Worm (Caenorhabditis elegans) whole organism, young adult: ENCODE data around the gene E02C12.9.

ENCODE experiments used
- B0336.3 ChIP-seq: fragments of 200-800 bp; sonication (Bioruptor generic); IDR thresholded peaks from 2 replicates; pipeline ENCODE4 v1.3.6; 2022; ENCODE audit warnings: missing genetic modification characterization, missing compliant biosample characterization
- C06A6.2 ChIP-seq: fragments of 200-800 bp; sonication (Bioruptor generic); conservative IDR thresholded peaks from 2 replicates; pipeline ENCODE4 v1.3.6; 2022; ENCODE audit warnings: missing genetic modification characterization, missing compliant biosample characterization
- C17E4.6 ChIP-seq: fragments of 200-800 bp; sonication (Bioruptor generic); IDR thresholded peaks from 2 replicates; pipeline ENCODE4 v1.3.6; 2022; ENCODE audit warnings: missing genetic modification reagents, missing genetic modification characterization, missing compliant biosample characterization
- D2030.7 ChIP-seq: fragments of 200-800 bp; sonication (Bioruptor generic); IDR thresholded peaks from 2 replicates; pipeline ENCODE4 v1.3.6; 2022; ENCODE audit warnings: missing genetic modification reagents, missing genetic modification characterization, missing compliant biosample characterization
- F37B4.10 ChIP-seq: fragments of 200-800 bp; sonication (Bioruptor generic); IDR thresholded peaks from 2 replicates; pipeline ENCODE4 v1.3.6; 2022; ENCODE audit warnings: missing genetic modification characterization, missing compliant biosample characterization
- F39B2.1 ChIP-seq: fragments of 200-800 bp; sonication (Bioruptor generic); IDR thresholded peaks from 2 replicates; pipeline ENCODE4 v1.3.6; 2022; ENCODE audit warnings: missing genetic modification reagents, missing genetic modification characterization, missing compliant biosample characterization
- K11D2.4 ChIP-seq: fragments of 200-800 bp; sonication (Bioruptor generic); IDR thresholded peaks from 2 replicates; pipeline ENCODE4 v1.3.6; 2022; ENCODE audit warnings: missing genetic modification reagents, missing genetic modification characterization, missing compliant biosample characterization
- Y53G8AR.9 ChIP-seq: fragments of 200-800 bp; sonication (Bioruptor generic); conservative IDR thresholded peaks from 2 replicates; pipeline ENCODE4 v1.3.6; 2022; ENCODE audit warnings: missing genetic modification reagents, missing genetic modification characterization, missing compliant biosample characterization
- Y56A3A.18 ChIP-seq: fragments of 200-800 bp; sonication (Bioruptor generic); IDR thresholded peaks from 2 replicates; pipeline ENCODE4 v1.3.6; 2022; ENCODE audit warnings: missing genetic modification reagents, missing genetic modification characterization, missing compliant biosample characterization
- Y79H2A.3 ChIP-seq: fragments of 200-800 bp; sonication (Bioruptor generic); conservative IDR thresholded peaks from 2 replicates; pipeline ENCODE4 v1.3.6; 2022; ENCODE audit warnings: missing genetic modification reagents, missing genetic modification characterization, missing compliant biosample characterization
- Y95B8A.8 ChIP-seq: fragments of 200-800 bp; sonication (Bioruptor generic); IDR thresholded peaks from 2 replicates; pipeline ENCODE4 v1.3.6; 2022; ENCODE audit warnings: missing genetic modification reagents, missing genetic modification characterization, missing compliant biosample characterization
- aptf-3 ChIP-seq: fragments of 200-800 bp; sonication (Bioruptor generic); IDR thresholded peaks from 2 replicates; pipeline ENCODE4 v1.3.6; 2022; ENCODE audit warnings: missing genetic modification characterization, missing compliant biosample characterization
- attf-5 ChIP-seq: fragments of 200-800 bp; sonication (Bioruptor generic); optimal IDR thresholded peaks from 2 replicates; lab custom pipeline; 2018; ENCODE audit warnings: mild to moderate bottlenecking, missing genetic modification characterization, missing compliant biosample characterization
- attf-6 ChIP-seq: fragments of 200-800 bp; sonication (Bioruptor generic); IDR thresholded peaks from 2 replicates; pipeline ENCODE4 v1.3.6; 2022; ENCODE audit warnings: missing genetic modification reagents, missing genetic modification characterization, missing compliant biosample characterization
- bed-2 ChIP-seq: fragments of 200-800 bp; sonication (Bioruptor generic); IDR thresholded peaks from 2 replicates; pipeline ENCODE4 v1.3.6; 2022; ENCODE audit warnings: missing genetic modification reagents, missing genetic modification characterization, missing compliant biosample characterization
- cebp-1 ChIP-seq, 2 experiments: fragments of 200-800 bp in 1 of 2; sonication (Bioruptor generic) in 1 of 2; sonication (generic microtip) in 1 of 2; IDR thresholded peaks in 1 of 2; optimal IDR thresholded peaks in 1 of 2; 2 replicates each; pipeline versions ENCODE4 v1.3.6 to Lab custom; 2017 to 2022; ENCODE audit warnings: missing compliant biosample characterization in 2 of 2, missing genetic modification characterization in 2 of 2, mild to moderate bottlenecking in 1 of 2, missing genetic modification reagents in 1 of 2, moderate library complexity in 1 of 2
- cebp-2 ChIP-seq: fragments of 200-800 bp; sonication (Bioruptor generic); IDR thresholded peaks from 2 replicates; pipeline ENCODE4 v1.3.6; 2022; ENCODE audit warnings: missing genetic modification characterization, missing compliant biosample characterization
- ceh-100 ChIP-seq: fragments of 200-800 bp; sonication (Bioruptor generic); IDR thresholded peaks from 2 replicates; pipeline ENCODE4 v1.3.6; 2022; ENCODE audit warnings: missing genetic modification reagents, missing genetic modification characterization, missing compliant biosample characterization
- ceh-40 ChIP-seq: fragments of 200-800 bp; sonication (Bioruptor generic); IDR thresholded peaks from 2 replicates; pipeline ENCODE4 v1.3.6; 2022; ENCODE audit warnings: missing genetic modification characterization, missing compliant biosample characterization
- ceh-58 ChIP-seq: fragments of 200-800 bp; sonication (Bioruptor generic); IDR thresholded peaks from 2 replicates; pipeline ENCODE4 v1.3.6; 2022; ENCODE audit warnings: missing genetic modification characterization, missing compliant biosample characterization
- ceh-91 ChIP-seq: fragments of 200-800 bp; sonication (Bioruptor generic); IDR thresholded peaks from 2 replicates; pipeline ENCODE4 v1.3.6; 2022; ENCODE audit warnings: missing genetic modification reagents, missing genetic modification characterization, missing compliant biosample characterization
- egl-18 ChIP-seq: fragments of 200-800 bp; sonication (Bioruptor generic); IDR thresholded peaks from 2 replicates; pipeline ENCODE4 v1.3.6; 2022; ENCODE audit warnings: missing genetic modification reagents, missing genetic modification characterization, missing compliant biosample characterization
- egl-44 ChIP-seq: fragments of 200-800 bp; sonication (Bioruptor generic); IDR thresholded peaks from 2 replicates; pipeline ENCODE4 v1.3.6; 2022; ENCODE audit warnings: missing genetic modification reagents, missing genetic modification characterization, missing compliant biosample characterization
- ekl-4 ChIP-seq: fragments of 200-800 bp; sonication (Bioruptor generic); IDR thresholded peaks from 2 replicates; pipeline ENCODE4 v1.3.6; 2022; ENCODE audit warnings: missing genetic modification reagents, missing genetic modification characterization, missing compliant biosample characterization
- ets-4 ChIP-seq: fragments of 200-800 bp; sonication (Bioruptor generic); optimal IDR thresholded peaks from 2 replicates; lab custom pipeline; 2018; ENCODE audit warnings: mild to moderate bottlenecking, missing genetic modification characterization, missing compliant biosample characterization
- hmg-20 ChIP-seq: fragments of 200-800 bp; sonication (Bioruptor generic); IDR thresholded peaks from 2 replicates; pipeline ENCODE4 v1.3.6; 2022; ENCODE audit warnings: missing genetic modification reagents, missing genetic modification characterization, missing compliant biosample characterization
- let-526 ChIP-seq: fragments of 200-800 bp; sonication (Bioruptor generic); IDR thresholded peaks from 2 replicates; pipeline ENCODE4 v1.3.6; 2022; ENCODE audit warnings: missing genetic modification reagents, missing genetic modification characterization, missing compliant biosample characterization
- lin-26 ChIP-seq: fragments of 200-800 bp; sonication (Bioruptor generic); IDR thresholded peaks from 2 replicates; pipeline ENCODE4 v1.3.6; 2022; ENCODE audit warnings: missing genetic modification reagents, missing genetic modification characterization, missing compliant biosample characterization
- lir-1 ChIP-seq: fragments of 200-800 bp; sonication (Bioruptor generic); conservative IDR thresholded peaks from 2 replicates; pipeline ENCODE4 v1.3.6; 2022; ENCODE audit warnings: missing genetic modification reagents, missing genetic modification characterization, missing compliant biosample characterization
- lsy-27 ChIP-seq: sonication (generic microtip); optimal IDR thresholded peaks from 2 replicates; lab custom pipeline; 2017; ENCODE audit warnings: missing genetic modification characterization, mild to moderate bottlenecking, missing compliant biosample characterization, antibody characterized with exemption, missing genotype, borderline replicate concordance; ENCODE audit not compliant: insufficient read depth
- madf-6 ChIP-seq: fragments of 200-800 bp; sonication (Bioruptor generic); IDR thresholded peaks from 2 replicates; pipeline ENCODE4 v1.3.6; 2022; ENCODE audit warnings: missing genetic modification reagents, missing genetic modification characterization, missing compliant biosample characterization
- madf-8 ChIP-seq: fragments of 200-800 bp; sonication (Bioruptor generic); conservative IDR thresholded peaks from 2 replicates; pipeline ENCODE4 v1.3.6; 2022; ENCODE audit warnings: missing genetic modification reagents, missing genetic modification characterization, missing compliant biosample characterization
- mcd-1 ChIP-seq: fragments of 200-800 bp; sonication (Bioruptor generic); IDR thresholded peaks from 2 replicates; pipeline ENCODE4 v1.3.6; 2022; ENCODE audit warnings: missing genetic modification reagents, missing genetic modification characterization, missing compliant biosample characterization
- mxl-1 ChIP-seq: sonication (generic microtip); optimal IDR thresholded peaks from 2 replicates; lab custom pipeline; 2016; ENCODE audit warnings: missing genetic modification characterization, missing compliant biosample characterization
- nfya-2 ChIP-seq: fragments of 200-800 bp; sonication (Bioruptor generic); IDR thresholded peaks from 2 replicates; pipeline ENCODE4 v1.3.6; 2022; ENCODE audit warnings: missing genetic modification reagents, missing genetic modification characterization, missing compliant biosample characterization
- nfyb-1 ChIP-seq: fragments of 200-800 bp; sonication (Bioruptor generic); IDR thresholded peaks from 2 replicates; pipeline ENCODE4 v1.3.6; 2022; ENCODE audit warnings: missing genetic modification reagents, missing genetic modification characterization, missing compliant biosample characterization
- nhr-27 ChIP-seq: fragments of 200-800 bp; sonication (Bioruptor generic); optimal IDR thresholded peaks from 2 replicates; lab custom pipeline; 2018; ENCODE audit warnings: mild to moderate bottlenecking, missing genetic modification characterization, moderate library complexity, missing compliant biosample characterization
- nhr-90 ChIP-seq: sonication (generic microtip); optimal IDR thresholded peaks from 2 replicates; lab custom pipeline; 2016; ENCODE audit warnings: missing genotype, mild to moderate bottlenecking, missing genetic modification characterization, missing compliant biosample characterization
- rcor-1 ChIP-seq: fragments of 200-800 bp; sonication (Bioruptor generic); IDR thresholded peaks from 2 replicates; pipeline ENCODE4 v1.3.6; 2022; ENCODE audit warnings: missing genetic modification reagents, missing genetic modification characterization, missing compliant biosample characterization
- snpc-1.1 ChIP-seq: sonication (generic microtip); optimal IDR thresholded peaks from 2 replicates; lab custom pipeline; 2017; ENCODE audit warnings: missing genetic modification characterization, mild to moderate bottlenecking, missing compliant biosample characterization, antibody characterized with exemption, moderate library complexity, missing genotype, missing genetic modification reagents; ENCODE audit not compliant: insufficient read depth
- somi-1 ChIP-seq: fragments of 200-800 bp; sonication (Bioruptor generic); optimal IDR thresholded peaks from 2 replicates; lab custom pipeline; 2018; ENCODE audit warnings: mild to moderate bottlenecking, missing genetic modification characterization, missing compliant biosample characterization
- ztf-25 ChIP-seq: fragments of 200-800 bp; sonication (Bioruptor generic); IDR thresholded peaks from 2 replicates; pipeline ENCODE4 v1.3.6; 2022; ENCODE audit warnings: missing genetic modification reagents, missing genetic modification characterization, missing compliant biosample characterization
- ztf-28 ChIP-seq: fragments of 200-800 bp; sonication (Bioruptor generic); IDR thresholded peaks from 2 replicates; pipeline ENCODE4 v1.3.6; 2022; ENCODE audit warnings: missing genetic modification reagents, missing genetic modification characterization, missing compliant biosample characterization

Gene E02C12.9

ce11 chrV:9342965-9343628, 32.2 kb downstream of the E02C12.9 start (continued):
- TF ChIP-seq hmg-20 (GFP tag; lab: Robert Waterston, UW) (peak; percentile 51; the same call in 1 of the 2 replicates), ztf-28 (GFP tag; lab: Robert Waterston, UW) (peak; percentile 59), nhr-90 (tag; lab: Kevin White, UChicago) (no peak), Y79H2A.3 (peak; percentile 91), nhr-27 (tag; lab: Kevin White, UChicago) (peak; percentile 56), somi-1 (no peak), snpc-1.1 (tag; lab: Kevin White, UChicago) (peak; percentile 15), Y53G8AR.9 (GFP tag; lab: Robert Waterston, UW) (peak; percentile 92), egl-18 (GFP tag; lab: Robert Waterston, UW) (0 out of 2 replicates have a peak, but pooled peaks have one; percentile 7), cebp-1 (GFP tag; IDR thresholded peaks at IDR 0.05; lab: Robert Waterston, UW) (peak; percentile 49; the same call in 1 of the 2 replicates), cebp-1 (tag; optimal IDR thresholded peaks at IDR 0.05; lab: Kevin White, UChicago) (peak; percentile 7), ceh-40 (GFP tag; lab: Robert Waterston, UW) (0 out of 2 replicates have a peak, but pooled peaks have one; percentile 76), nfyb-1 (peak; percentile 86), ets-4 (GFP tag; lab: Kevin White, UChicago) (no peak), attf-5 (no peak), cebp-2 (GFP tag; lab: Robert Waterston, UW) (peak; percentile 74; the same call in 1 of the 2 replicates), aptf-3 (GFP tag; lab: Robert Waterston, UW) (peak; percentile 57; the same call in 1 of the 2 replicates), lsy-27 (no peak), egl-44 (GFP tag; lab: Robert Waterston, UW) (peak; percentile 34; the same call in 1 of the 2 replicates), mxl-1 (tag; lab: Kevin White, UChicago) (no peak), madf-8 (GFP tag; lab: Robert Waterston, UW) (no peak; the same call in 1 of the 2 replicates), B0336.3 (GFP tag; lab: Robert Waterston, UW) (peak; percentile 8; the same call in 1 of the 2 replicates)

DNA sequence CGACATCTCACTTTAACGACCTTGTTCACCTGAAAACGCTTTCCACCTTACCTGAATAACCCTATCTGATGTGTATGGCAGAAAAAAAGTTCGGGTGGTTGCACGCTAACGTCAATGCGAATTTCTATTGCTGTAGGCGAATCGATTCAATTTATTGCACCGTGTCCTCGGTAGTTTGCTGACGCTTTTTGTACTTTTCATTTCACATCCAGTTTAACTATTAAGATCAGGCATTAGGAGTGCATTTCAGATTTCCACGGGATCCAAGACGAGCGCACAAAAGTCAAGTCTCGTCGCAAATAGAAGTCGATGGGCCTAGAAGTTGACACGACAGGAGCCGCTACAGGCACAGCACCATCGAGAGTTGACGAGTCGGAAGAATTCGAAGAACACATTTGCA, 33.0 kb downstream of the E02C12.9 start:
- TF ChIP-seq C17E4.6 (GFP tag; lab: Robert Waterston, UW) (peak; percentile 93), ceh-100 (GFP tag; lab: Robert Waterston, UW) (peak; percentile 59; the same call in 1 of the 2 replicates), C06A6.2 (GFP tag; lab: Robert Waterston, UW) (peak; percentile 75), bed-2 (GFP tag; lab: Robert Waterston, UW) (0 out of 2 replicates have a peak, but pooled peaks have one; percentile 15), cebp-1 (GFP tag; IDR thresholded peaks at IDR 0.05; lab: Robert Waterston, UW) (peak; percentile 70; the same call in 1 of the 2 replicates), cebp-1 (tag; optimal IDR thresholded peaks at IDR 0.05; lab: Kevin White, UChicago) (peak; percentile 22), D2030.7 (peak; percentile 37), Y53G8AR.9 (GFP tag; lab: Robert Waterston, UW) (peak; percentile 97), aptf-3 (GFP tag; lab: Robert Waterston, UW) (0 out of 2 replicates have a peak, but pooled peaks have one; percentile 58), attf-6 (GFP tag; lab: Robert Waterston, UW) (peak; percentile 75), Y56A3A.18 (GFP tag; lab: Robert Waterston, UW) (peak; percentile 96), rcor-1 (peak; percentile 70), K11D2.4 (GFP tag; lab: Robert Waterston, UW) (peak; percentile 93), ztf-25 (GFP tag; lab: Robert Waterston, UW) (0 out of 2 replicates have a peak, but pooled peaks have one; percentile 16), let-526 (GFP tag; lab: Robert Waterston, UW) (peak; percentile 72; the same call in 1 of the 2 replicates), ekl-4 (GFP tag; lab: Robert Waterston, UW) (peak; percentile 83), ceh-91 (GFP tag; lab: Robert Waterston, UW) (peak; percentile 43; the same call in 1 of the 2 replicates), mcd-1 (GFP tag; lab: Robert Waterston, UW) (peak; percentile 58), F39B2.1 (peak; percentile 88; the same call in 1 of the 2 replicates), lin-26 (GFP tag; lab: Robert Waterston, UW) (peak; percentile 76; the same call in 1 of the 2 replicates), cebp-2 (GFP tag; lab: Robert Waterston, UW) (peak; percentile 95), F37B4.10 (GFP tag; lab: Robert Waterston, UW) (peak; percentile 94; the same call in 1 of the 2 replicates), Y95B8A.8 (GFP tag; lab: Robert Waterston, UW) (peak; percentile 93), egl-18 (GFP tag; lab: Robert Waterston, UW) (peak; percentile 70; the same call in 1 of the 2 replicates), Y79H2A.3 (peak; percentile 98), ceh-58 (GFP tag; lab: Robert Waterston, UW) (peak; percentile 65; the same call in 1 of the 2 replicates), nfya-2 (peak; percentile 85; the same call in 1 of the 2 replicates), nfyb-1 (peak; percentile 87), madf-6 (GFP tag; lab: Robert Waterston, UW) (peak; percentile 70), lir-1 (GFP tag; lab: Robert Waterston, UW) (0 out of 2 replicates have a peak, but pooled peaks have one; percentile 24)
